Worm (Caenorhabditis elegans): Measurements from ENCODE around the gene ctl-2.
A peak's percentile ranks its signal among the peaks of the same experiment; 100 is the strongest.
"Not testable (repeated sequence)": the region's sequence is repeated elsewhere in the genome, so short reads cannot be mapped to it uniquely, and the experiment has no call there.

The ctl-2 gene

ce11 chrII:14301927-14302326 is at the start of gene ctl-2:
Gene ctl-2 (minus strand): TSS chrII:14302027.
- TF ChIP-seq T22C8.4 (GFP tag; IDR thresholded peaks at IDR 0.05); ztf-23 (GFP tag; IDR thresholded peaks at IDR 0.05); klf-2 (GFP tag; conservative IDR thresholded peaks at IDR 0.05): not testable (repeated sequence)

- TF ChIP-seq klf-2 (GFP tag; conservative IDR thresholded peaks at IDR 0.05), result 0 out of 2 replicates have a peak, but pooled peaks have one; percentile 8
- no peak for TF ChIP-seq ztf-29 (GFP tag; IDR thresholded peaks at IDR 0.05)
These were observed 49.5 kb upstream of the ctl-2 start for ce11 chrII:14351352-14351751.

ce11 chrII:14350768-14351167 is 48.9 kb upstream of the ctl-2 start:
- no peak for TF ChIP-seq ztf-23 (GFP tag; IDR thresholded peaks at IDR 0.05)
- TF ChIP-seq med-1 (GFP tag; optimal IDR thresholded peaks at IDR 0.05; ENCODE audit: insufficient read depth), result no peak
- no peak for TF ChIP-seq cog-1 (tag; optimal IDR thresholded peaks at IDR 0.05)
- no peak for TF ChIP-seq ref-1 (GFP tag; conservative IDR thresholded peaks at IDR 0.05)

ce11 chrII:14349356-14349923 is 47.6 kb upstream of the ctl-2 start, which contains the start of the genes Y54G11A.17, lin-7 and elof-1:
Gene Y54G11A.17 (minus strand): TSS chrII:14349406.
Gene lin-7 (minus strand): TSS chrII:14349406.
Gene elof-1 (plus strand): TSS chrII:14349738.
- TF ChIP-seq ztf-29 (GFP tag; IDR thresholded peaks at IDR 0.05) (no peak), T22C8.4 (GFP tag; IDR thresholded peaks at IDR 0.05) (no peak), klf-2 (GFP tag; conservative IDR thresholded peaks at IDR 0.05) (no peak), ztf-23 (GFP tag; IDR thresholded peaks at IDR 0.05) (peak; percentile 59; the same call in 1 of the 2 replicates), tab-1 (GFP tag; IDR thresholded peaks at IDR 0.05) (no peak), ref-1 (GFP tag; conservative IDR thresholded peaks at IDR 0.05) (no peak), flt-1 (GFP tag; IDR thresholded peaks at IDR 0.05) (peak; percentile 67), cog-1 (tag; optimal IDR thresholded peaks at IDR 0.05) (peak; percentile 15), med-1 (GFP tag; optimal IDR thresholded peaks at IDR 0.05; ENCODE audit: insufficient read depth) (no peak)

- TF ChIP-seq ztf-23 (GFP tag; IDR thresholded peaks at IDR 0.05), result 0 out of 2 replicates have a peak, but pooled peaks have one; percentile 29
These were observed 44.4 kb upstream of the ctl-2 start, which contains the start of gene Y54G11A.9 for ce11 chrII:14346243-14346642. Gene Y54G11A.9 (minus strand): TSS chrII:14346438.

ce11 chrII:14344166-14344565 is 42.3 kb upstream of the ctl-2 start, which contains the start of gene ddl-3:
Gene ddl-3 (minus strand): TSS chrII:14344454.
- TF ChIP-seq flt-1 (GFP tag; IDR thresholded peaks at IDR 0.05); cog-1 (tag; optimal IDR thresholded peaks at IDR 0.05); ztf-23 (GFP tag; IDR thresholded peaks at IDR 0.05): not testable (repeated sequence)

- 0 out of 2 replicates have a peak, but pooled peaks have one; percentile 53 for TF ChIP-seq flt-1 (GFP tag; IDR thresholded peaks at IDR 0.05)
- peak; percentile 41; the same call in 1 of the 2 replicates for TF ChIP-seq ztf-23 (GFP tag; IDR thresholded peaks at IDR 0.05)
- no peak for TF ChIP-seq klf-2 (GFP tag; conservative IDR thresholded peaks at IDR 0.05)
- no peak for TF ChIP-seq med-1 (GFP tag; optimal IDR thresholded peaks at IDR 0.05; ENCODE audit: insufficient read depth)
These were observed 19.4 kb upstream of the ctl-2 start for ce11 chrII:14321225-14321624.

ce11 chrII:14319227-14319626 is 17.4 kb upstream of the ctl-2 start:
- TF ChIP-seq ref-1 (GFP tag; conservative IDR thresholded peaks at IDR 0.05) (no peak), ztf-23 (GFP tag; IDR thresholded peaks at IDR 0.05) (no peak), T22C8.4 (GFP tag; IDR thresholded peaks at IDR 0.05) (no peak), klf-2 (GFP tag; conservative IDR thresholded peaks at IDR 0.05) (no peak), ztf-29 (GFP tag; IDR thresholded peaks at IDR 0.05) (no peak), tab-1 (GFP tag; IDR thresholded peaks at IDR 0.05) (no peak), cog-1 (tag; optimal IDR thresholded peaks at IDR 0.05) (no peak), flt-1 (GFP tag; IDR thresholded peaks at IDR 0.05) (no peak), med-1 (GFP tag; optimal IDR thresholded peaks at IDR 0.05; ENCODE audit: insufficient read depth) (no peak)

ce11 chrII:14318027-14318426 is 16.2 kb upstream of the ctl-2 start, which contains the start of gene Y54G11A.14:
Gene Y54G11A.14 (plus strand): TSS chrII:14318158.
- no peak for TF ChIP-seq ztf-29 (GFP tag; IDR thresholded peaks at IDR 0.05)
- TF ChIP-seq flt-1 (GFP tag; IDR thresholded peaks at IDR 0.05), result no peak
- TF ChIP-seq cog-1 (tag; optimal IDR thresholded peaks at IDR 0.05), result no peak
- no peak for TF ChIP-seq ref-1 (GFP tag; conservative IDR thresholded peaks at IDR 0.05)
- TF ChIP-seq ztf-23 (GFP tag; IDR thresholded peaks at IDR 0.05), result no peak
- TF ChIP-seq klf-2 (GFP tag; conservative IDR thresholded peaks at IDR 0.05), result no peak
- TF ChIP-seq T22C8.4 (GFP tag; IDR thresholded peaks at IDR 0.05), result no peak
- TF ChIP-seq med-1 (GFP tag; optimal IDR thresholded peaks at IDR 0.05; ENCODE audit: insufficient read depth), result no peak
- TF ChIP-seq tab-1 (GFP tag; IDR thresholded peaks at IDR 0.05), result no peak

ce11 chrII:14312182-14312581 is 10.4 kb upstream of the ctl-2 start:
- TF ChIP-seq cog-1 (tag; optimal IDR thresholded peaks at IDR 0.05), result no peak

- no peak for TF ChIP-seq tab-1 (GFP tag; IDR thresholded peaks at IDR 0.05)
- TF ChIP-seq klf-2 (GFP tag; conservative IDR thresholded peaks at IDR 0.05), result no peak
- TF ChIP-seq cog-1 (tag; optimal IDR thresholded peaks at IDR 0.05), result no peak
- no peak for TF ChIP-seq ztf-23 (GFP tag; IDR thresholded peaks at IDR 0.05)
- TF ChIP-seq med-1 (GFP tag; optimal IDR thresholded peaks at IDR 0.05; ENCODE audit: insufficient read depth), result no peak
- TF ChIP-seq ref-1 (GFP tag; conservative IDR thresholded peaks at IDR 0.05), result no peak
- no peak for TF ChIP-seq T22C8.4 (GFP tag; IDR thresholded peaks at IDR 0.05)
- no peak for TF ChIP-seq ztf-29 (GFP tag; IDR thresholded peaks at IDR 0.05)
- no peak for TF ChIP-seq flt-1 (GFP tag; IDR thresholded peaks at IDR 0.05)
These were observed 9.7 kb upstream of the ctl-2 start for ce11 chrII:14311537-14311936.

All from whole organism, midembryonic.